Worm (Caenorhabditis elegans): ENCODE measurements around the gene C15H9.3.

C15H9.3 gene

DNA sequence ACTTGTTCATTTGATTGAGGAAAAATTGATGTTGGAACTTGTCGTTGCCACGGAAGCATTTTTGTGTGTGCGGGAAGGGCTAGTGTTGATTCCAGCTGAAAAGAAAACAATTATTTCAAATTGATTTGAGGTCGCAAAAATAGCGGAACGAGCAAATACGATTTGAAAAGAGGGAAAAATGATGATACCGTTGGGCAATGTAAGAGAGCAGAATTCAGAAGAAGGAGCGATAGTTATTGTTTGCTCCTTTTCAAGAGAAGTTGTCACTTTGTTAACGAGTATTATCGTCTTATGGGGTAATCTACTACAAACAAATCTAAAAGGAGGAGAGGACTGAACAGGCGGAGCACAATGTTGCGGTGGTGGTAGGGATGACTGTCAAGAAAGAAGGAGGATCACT, 44.8 kb downstream of the C15H9.3 start, which contains the start of gene odd-2:
odd-2 (minus strand) TSS at position 101 of the 400 bp plus-strand sequence.
- TF ChIP-seq xbp-1 (tag; optimal IDR thresholded peaks at IDR 0.05), result no peak
- no peak for TF ChIP-seq tlp-1 (tag; optimal IDR thresholded peaks at IDR 0.05)

ce11 chrX:6162037-6162436, 46.4 kb downstream of the C15H9.3 start:
- TF ChIP-seq ceh-90 (tag; optimal IDR thresholded peaks at IDR 0.05) (no peak), nhr-84 (tag; optimal IDR thresholded peaks at IDR 0.05) (no peak), unc-86 (tag; optimal IDR thresholded peaks at IDR 0.05) (no peak), fkh-10 (GFP tag; optimal IDR thresholded peaks at IDR 0.05) (no peak), ama-1 (optimal IDR thresholded peaks at IDR 0.05) (no peak), ets-5 (GFP tag; IDR thresholded peaks at IDR 0.05) (no peak), mef-2 (tag; optimal IDR thresholded peaks at IDR 0.05) (no peak), fos-1 (tag; optimal IDR thresholded peaks at IDR 0.05) (no peak), lir-3 (tag; optimal IDR thresholded peaks at IDR 0.05; ENCODE audit: poor library complexity) (no peak), C16A3.4 (tag; optimal IDR thresholded peaks at IDR 0.05) (no peak), pag-3 (tag; optimal IDR thresholded peaks at IDR 0.05; ENCODE audit: borderline replicate concordance, insufficient read depth) (no peak), fkh-8 (tag; optimal IDR thresholded peaks at IDR 0.05) (no peak), lin-14 (GFP tag; optimal IDR thresholded peaks at IDR 0.05) (no peak), lsy-2 (tag; optimal IDR thresholded peaks at IDR 0.05) (no peak)

DNA sequence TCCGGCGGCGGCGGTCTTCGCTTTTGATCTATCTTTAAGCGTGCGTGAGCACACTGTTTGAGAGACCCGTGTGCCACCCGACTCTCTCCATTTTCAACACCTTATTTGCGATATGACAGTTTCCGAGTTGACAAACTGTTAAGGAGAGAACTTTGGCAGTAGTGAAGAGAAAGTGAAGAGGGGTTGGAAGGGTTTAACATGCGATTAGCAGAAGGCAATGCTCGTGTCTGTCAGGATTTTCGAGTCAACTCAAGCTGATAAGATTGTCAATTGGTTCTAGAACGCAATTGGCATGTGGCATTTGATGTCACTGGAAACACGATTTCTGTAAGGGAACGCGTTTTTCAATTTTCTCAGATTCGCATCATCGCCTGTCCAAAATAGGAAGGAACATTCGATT, 51.8 kb downstream of the C15H9.3 start:
- no peak for TF ChIP-seq lir-3 (tag; optimal IDR thresholded peaks at IDR 0.05; ENCODE audit: poor library complexity)
- TF ChIP-seq mep-1 (tag; optimal IDR thresholded peaks at IDR 0.05), result no peak
- no peak for TF ChIP-seq nhr-71 (tag; optimal IDR thresholded peaks at IDR 0.05)
- no peak for TF ChIP-seq lsy-2 (tag; optimal IDR thresholded peaks at IDR 0.05)
- TF ChIP-seq tbx-2 (tag; optimal IDR thresholded peaks at IDR 0.05), result no peak
- TF ChIP-seq unc-86 (tag; optimal IDR thresholded peaks at IDR 0.05), result no peak
- TF ChIP-seq hpl-2 (GFP tag; optimal IDR thresholded peaks at IDR 0.05), result no peak
- no peak for TF ChIP-seq pax-3 (tag; optimal IDR thresholded peaks at IDR 0.05)
- TF ChIP-seq nhr-47 (tag; optimal IDR thresholded peaks at IDR 0.05), result no peak
- no peak for TF ChIP-seq egl-13 (tag; optimal IDR thresholded peaks at IDR 0.05)
- no peak for TF ChIP-seq ceh-90 (tag; optimal IDR thresholded peaks at IDR 0.05)
- no peak for TF ChIP-seq ceh-88 (GFP tag; IDR thresholded peaks at IDR 0.05)
- no peak for TF ChIP-seq fkh-8 (tag; optimal IDR thresholded peaks at IDR 0.05)
- TF ChIP-seq ztf-4 (tag; optimal IDR thresholded peaks at IDR 0.05), result no peak
- TF ChIP-seq rnt-1 (tag; optimal IDR thresholded peaks at IDR 0.05), result no peak
- no peak for TF ChIP-seq snpc-4 (tag; optimal IDR thresholded peaks at IDR 0.05)
- no peak for TF ChIP-seq nhr-12 (tag; optimal IDR thresholded peaks at IDR 0.05)
